Worm (Caenorhabditis elegans): ENCODE measurements around the gene nac-1.

DNA sequence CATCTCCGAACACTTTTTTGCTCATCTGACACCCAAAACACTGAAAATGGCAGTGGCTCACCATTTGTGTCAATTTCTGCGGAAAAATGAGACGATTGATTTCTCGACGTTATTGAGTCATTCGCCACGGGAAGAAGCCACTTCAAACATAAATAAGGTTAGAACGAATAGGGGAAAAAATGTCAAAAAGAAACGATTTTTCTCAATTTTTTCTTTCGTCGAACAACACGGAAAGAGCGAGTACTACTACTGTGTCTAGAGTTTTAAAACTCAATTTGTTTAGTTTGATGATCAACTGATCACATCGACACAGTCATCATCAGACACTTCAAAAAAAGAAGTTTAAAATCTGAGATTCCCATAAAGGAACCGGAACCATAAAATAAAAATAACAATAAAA is 25.9 kb downstream of the nac-1 start:
- no peak for TF ChIP-seq ref-1 (GFP tag; conservative IDR thresholded peaks at IDR 0.05)
- TF ChIP-seq ztf-29 (GFP tag; IDR thresholded peaks at IDR 0.05), result no peak
- TF ChIP-seq flt-1 (GFP tag; IDR thresholded peaks at IDR 0.05), result no peak
- no peak for TF ChIP-seq med-1 (GFP tag; optimal IDR thresholded peaks at IDR 0.05; ENCODE audit: insufficient read depth)
- no peak for TF ChIP-seq cog-1 (tag; optimal IDR thresholded peaks at IDR 0.05)
- TF ChIP-seq T22C8.4 (GFP tag; IDR thresholded peaks at IDR 0.05), result no peak
- no peak for TF ChIP-seq ztf-23 (GFP tag; IDR thresholded peaks at IDR 0.05)
- no peak for TF ChIP-seq klf-2 (GFP tag; conservative IDR thresholded peaks at IDR 0.05)
